Worm (Caenorhabditis elegans) whole organism, L2 larva: Measurements from ENCODE around the gene pkn-1.
A peak's percentile ranks its signal among the peaks of the same experiment; 100 is the strongest.

Experiments
- ama-1 ChIP-seq: fragments of 150-350 bp; optimal IDR thresholded peaks from 2 replicates; lab custom pipeline; 2018; ENCODE audit warnings: inconsistent platforms
- egl-27 ChIP-seq: sonication (generic microtip); optimal IDR thresholded peaks from 3 replicates; lab custom pipeline; 2017; ENCODE audit warnings: missing biosample characterization, missing genetic modification reagents, missing genetic modification characterization
- nhr-11 ChIP-seq: fragments of 150-350 bp; optimal IDR thresholded peaks from 2 replicates; lab custom pipeline; 2014; ENCODE audit warnings: missing biosample characterization, missing genetic modification characterization
- sem-4 ChIP-seq: fragments of 150-350 bp; optimal IDR thresholded peaks from 2 replicates; lab custom pipeline; 2014; ENCODE audit warnings: missing biosample characterization, missing genetic modification reagents, missing genetic modification characterization
- unc-39 ChIP-seq: fragments of 150-350 bp; optimal IDR thresholded peaks from 2 replicates; lab custom pipeline; 2014; ENCODE audit warnings: missing biosample characterization, missing genetic modification characterization
- unc-62 ChIP-seq: fragments of 150-350 bp; optimal IDR thresholded peaks from 2 replicates; lab custom pipeline; 2014; ENCODE audit warnings: missing biosample characterization, missing genetic modification reagents, missing genetic modification characterization

ce11 chrX:10435492-10435939, 38.5 kb downstream of the pkn-1 start:
- peak; percentile 34 for TF ChIP-seq egl-27 (tag; lab: Kevin White, UChicago)
- no peak for TF ChIP-seq nhr-11 (tag; lab: Kevin White, UChicago)
- no peak for TF ChIP-seq unc-39 (tag; lab: Kevin White, UChicago)
- TF ChIP-seq unc-62 (GFP tag; lab: Kevin White, UChicago): no peak
- TF ChIP-seq ama-1 (lab: Kevin White, UChicago): no peak
- TF ChIP-seq sem-4 (tag; lab: Kevin White, UChicago): peak; percentile 81
